Fruit fly (Drosophila melanogaster) whole organism, embryonic: ENCODE data around the gene CG1317.

Source experiments
- Abd-B ChIP-seq: fragments of 200-800 bp; sonication (Bioruptor generic); optimal IDR thresholded peaks from 2 replicates; lab custom pipeline; 2018; ENCODE audit warnings: missing biosample characterization, mild to moderate bottlenecking, missing genetic modification characterization, moderate library complexity
- CG10209 ChIP-seq: fragments of 200-800 bp; sonication (Bioruptor generic); optimal IDR thresholded peaks from 3 replicates; lab custom pipeline; 2017; ENCODE audit warnings: missing biosample characterization, mild to moderate bottlenecking, missing genetic modification characterization, missing genetic modification reagents
- CG1024 ChIP-seq: fragments of 200-800 bp; sonication (Bioruptor generic); IDR thresholded peaks from 2 replicates; pipeline ENCODE4 v1.3.6; 2022; ENCODE audit warnings: missing biosample characterization, missing genetic modification characterization
- CG12104 ChIP-seq: fragments of 200-800 bp; sonication (Bioruptor generic); optimal IDR thresholded peaks from 3 replicates; lab custom pipeline; 2016; ENCODE audit warnings: missing biosample characterization, missing genetic modification characterization
- CG14014 ChIP-seq: fragments of 200-800 bp; sonication (Bioruptor generic); IDR thresholded peaks from 2 replicates; pipeline ENCODE4 v1.3.6; 2022; ENCODE audit warnings: missing biosample characterization, missing genetic modification characterization
- CG14441 ChIP-seq: fragments of 200-800 bp; sonication (Bioruptor generic); IDR thresholded peaks from 2 replicates; pipeline ENCODE4 v1.3.6; 2022; ENCODE audit warnings: missing biosample characterization, missing genetic modification characterization
- CG15514 ChIP-seq: fragments of 200-800 bp; sonication (Bioruptor generic); optimal IDR thresholded peaks from 3 replicates; lab custom pipeline; 2017; ENCODE audit warnings: missing biosample characterization, missing genetic modification characterization, mild to moderate bottlenecking, moderate library complexity, missing genetic modification reagents
- CG16779 ChIP-seq: fragments of 200-800 bp; sonication (Bioruptor generic); IDR thresholded peaks from 2 replicates; pipeline ENCODE4 v1.3.6; 2022; ENCODE audit warnings: missing biosample characterization, missing genetic modification characterization
- CG17612 ChIP-seq: fragments of 200-800 bp; sonication (Bioruptor generic); IDR thresholded peaks from 2 replicates; pipeline ENCODE4 v1.3.6; 2022; ENCODE audit warnings: missing biosample characterization, missing genetic modification characterization
- CG18764 ChIP-seq: fragments of 200-800 bp; sonication (Bioruptor generic); optimal IDR thresholded peaks from 3 replicates; lab custom pipeline; 2016; ENCODE audit warnings: missing biosample characterization, missing genetic modification characterization
- CG5180 ChIP-seq: fragments of 200-800 bp; sonication (Bioruptor generic); optimal IDR thresholded peaks from 3 replicates; lab custom pipeline; 2017; ENCODE audit warnings: missing biosample characterization, missing genetic modification characterization, mild to moderate bottlenecking, moderate library complexity, missing genetic modification reagents
- CG5245 ChIP-seq: fragments of 200-800 bp; sonication (Bioruptor generic); optimal IDR thresholded peaks from 3 replicates; lab custom pipeline; 2016; ENCODE audit warnings: missing biosample characterization, missing genetic modification characterization
- CG6175 ChIP-seq: fragments of 200-800 bp; sonication (Bioruptor generic); IDR thresholded peaks from 3 replicates; pipeline ENCODE4 v1.3.6; 2022; ENCODE audit warnings: missing biosample characterization, missing genetic modification characterization
- CG7987 ChIP-seq: fragments of 200-800 bp; sonication (Bioruptor generic); optimal IDR thresholded peaks from 2 replicates; lab custom pipeline; 2018; ENCODE audit warnings: missing biosample characterization, mild to moderate bottlenecking, missing genetic modification characterization, moderate library complexity
- CG9797 ChIP-seq: fragments of 200-800 bp; sonication (Bioruptor generic); optimal IDR thresholded peaks from 3 replicates; lab custom pipeline; 2018; ENCODE audit warnings: missing biosample characterization, mild to moderate bottlenecking, missing genetic modification characterization
- Dref ChIP-seq: fragments of 200-800 bp; sonication (Bioruptor generic); IDR thresholded peaks from 2 replicates; pipeline ENCODE4 v1.3.6; 2022; ENCODE audit warnings: missing biosample characterization, missing genetic modification characterization
- MESR4 ChIP-seq: fragments of 200-800 bp; sonication (Bioruptor generic); optimal IDR thresholded peaks from 2 replicates; lab custom pipeline; 2018; ENCODE audit warnings: missing biosample characterization, mild to moderate bottlenecking, missing genetic modification characterization, moderate library complexity
- MTF-1 ChIP-seq: fragments of 200-800 bp; sonication (Bioruptor generic); optimal IDR thresholded peaks from 2 replicates; lab custom pipeline; 2018; ENCODE audit warnings: missing biosample characterization, mild to moderate bottlenecking, missing genetic modification characterization, borderline replicate concordance
- Meics ChIP-seq: fragments of 200-800 bp; sonication (Bioruptor generic); optimal IDR thresholded peaks from 2 replicates; lab custom pipeline; 2017; ENCODE audit warnings: missing biosample characterization, mild to moderate bottlenecking, missing genetic modification characterization
- Oaz ChIP-seq: fragments of 200-800 bp; sonication (Bioruptor generic); IDR thresholded peaks from 2 replicates; pipeline ENCODE4 v1.3.6; 2022; ENCODE audit warnings: missing biosample characterization, missing genetic modification characterization
- Poxn ChIP-seq: fragments of 200-800 bp; sonication (Bioruptor generic); IDR thresholded peaks from 2 replicates; pipeline ENCODE4 v1.3.6; 2022; ENCODE audit warnings: missing biosample characterization, missing genetic modification characterization
- Rx ChIP-seq: fragments of 200-800 bp; sonication (Bioruptor generic); IDR thresholded peaks from 2 replicates; pipeline ENCODE4 v1.3.6; 2022; ENCODE audit warnings: missing biosample characterization, missing genetic modification characterization
- Sox100B ChIP-seq: fragments of 200-800 bp; sonication (Bioruptor generic); optimal IDR thresholded peaks from 3 replicates; lab custom pipeline; 2018; ENCODE audit warnings: missing biosample characterization, mild to moderate bottlenecking, missing genetic modification characterization
- TFAM ChIP-seq: fragments of 200-800 bp; sonication (Bioruptor generic); optimal IDR thresholded peaks from 2 replicates; lab custom pipeline; 2017; ENCODE audit warnings: missing biosample characterization, missing genetic modification characterization, inconsistent platforms
- Xrp1 ChIP-seq: fragments of 200-800 bp; sonication (Bioruptor generic); IDR thresholded peaks from 2 replicates; pipeline ENCODE4 v1.3.6; 2022; ENCODE audit warnings: missing biosample characterization, missing genetic modification characterization
- eve ChIP-seq, 2 experiments: fragments of >200 bp; optimal IDR thresholded peaks; 2 replicates each; lab custom pipeline; 2017; ENCODE audit warnings: missing biosample characterization in 2 of 2, missing genetic modification characterization in 2 of 2
- gce ChIP-seq: fragments of 200-800 bp; sonication (Bioruptor generic); IDR thresholded peaks from 3 replicates; pipeline ENCODE4 v1.3.6; 2022; ENCODE audit warnings: missing biosample characterization, missing genetic modification characterization
- gfzf ChIP-seq: fragments of 200-800 bp; sonication (Bioruptor generic); optimal IDR thresholded peaks from 2 replicates; lab custom pipeline; 2016; ENCODE audit warnings: missing biosample characterization, mild to moderate bottlenecking, missing genetic modification characterization, moderate library complexity
- jumu ChIP-seq: fragments of 200-800 bp; sonication (Bioruptor generic); optimal IDR thresholded peaks from 3 replicates; lab custom pipeline; 2016; ENCODE audit warnings: missing biosample characterization, missing genetic modification characterization
- klu ChIP-seq: fragments of 200-800 bp; sonication (Bioruptor generic); IDR thresholded peaks from 2 replicates; pipeline ENCODE4 v1.3.6; 2022; ENCODE audit warnings: missing biosample characterization, missing genetic modification characterization
- lbe ChIP-seq: fragments of 200-800 bp; sonication (Bioruptor generic); optimal IDR thresholded peaks from 2 replicates; lab custom pipeline; 2016; ENCODE audit warnings: missing biosample characterization, mild to moderate bottlenecking, missing genetic modification characterization
- nau ChIP-seq: fragments of 200-800 bp; sonication (Bioruptor generic); optimal IDR thresholded peaks from 3 replicates; lab custom pipeline; 2017; ENCODE audit warnings: missing biosample characterization, mild to moderate bottlenecking, missing genetic modification characterization, missing genetic modification reagents
- nom ChIP-seq: fragments of 200-800 bp; sonication (Bioruptor generic); optimal IDR thresholded peaks from 2 replicates; lab custom pipeline; 2017; ENCODE audit warnings: missing biosample characterization, missing genetic modification characterization, mild to moderate bottlenecking, moderate library complexity, missing genetic modification reagents
- oc ChIP-seq: fragments of 200-800 bp; sonication (Bioruptor generic); optimal IDR thresholded peaks from 2 replicates; lab custom pipeline; 2018; ENCODE audit warnings: missing biosample characterization, mild to moderate bottlenecking, missing genetic modification characterization, moderate library complexity
- pan ChIP-seq, 4 experiments: fragments of >200 bp in 3 of 4; fragments of 200-800 bp in 1 of 4; sonication (Bioruptor generic) in 1 of 4; optimal IDR thresholded peaks in 3 of 4; IDR thresholded peaks in 1 of 4; 2 replicates each; pipeline versions ENCODE4 v1.3.6 to Lab custom; 2017 to 2022; ENCODE audit warnings: missing biosample characterization in 2 of 4, missing genetic modification characterization in 2 of 4, mixed read lengths in 1 of 4
- sens ChIP-seq: fragments of 200-800 bp; sonication (Bioruptor generic); peaks from one replicate; lab custom pipeline; 2016; ENCODE audit warnings: missing biosample characterization, missing genetic modification characterization
- sim ChIP-seq: fragments of 200-800 bp; sonication (Bioruptor generic); IDR thresholded peaks from 2 replicates; pipeline ENCODE4 v1.3.6; 2022; ENCODE audit warnings: missing biosample characterization, missing genetic modification characterization
- sug ChIP-seq: fragments of 200-800 bp; optimal IDR thresholded peaks from 2 replicates; lab custom pipeline; 2019; ENCODE audit warnings: missing biosample characterization, mild to moderate bottlenecking, missing genetic modification characterization, moderate library complexity
- tio ChIP-seq: fragments of 200-800 bp; sonication (Bioruptor generic); optimal IDR thresholded peaks from 2 replicates; lab custom pipeline; 2017; ENCODE audit warnings: missing biosample characterization, missing genetic modification characterization, inconsistent platforms

CG1317 gene

dm6 chr3L:2392745-2393435 is 21.2 kb upstream of the CG1317 start (continued):
- TF ChIP-seq CG7987 (GFP tag; lab: Kevin White, UChicago) = peak; percentile 14
- no peak for TF ChIP-seq CG16779 (GFP tag; lab: Robert Waterston, UW)
- TF ChIP-seq pan (optimal IDR thresholded peaks at IDR 0.05; lab: Kevin White, UChicago) = no peak
- TF ChIP-seq pan (GFP tag; optimal IDR thresholded peaks at IDR 0.05 in 1 of 2, IDR thresholded peaks at IDR 0.05 in 1 of 2) = peak in 1 of 2 experiments; percentile 10
- peak; percentile 79 for TF ChIP-seq sens (GFP tag; lab: Kevin White, UChicago)
- peak; percentile 34 for TF ChIP-seq CG18764 (GFP tag; lab: Kevin White, UChicago)
- no peak for TF ChIP-seq nom
- TF ChIP-seq MTF-1 (GFP tag; lab: Kevin White, UChicago) = no peak
- TF ChIP-seq sug (tag; lab: Kevin White, UChicago) = peak; percentile 18
- no peak for TF ChIP-seq Oaz (GFP tag; lab: Robert Waterston, UW)
- peak; percentile 40 for TF ChIP-seq CG5245 (GFP tag; lab: Kevin White, UChicago)
- TF ChIP-seq CG14441 (GFP tag; lab: Robert Waterston, UW) = peak; percentile 26; the same call in 1 of the 2 replicates
- TF ChIP-seq MESR4 (GFP tag; lab: Kevin White, UChicago) = no peak
- TF ChIP-seq lbe (GFP tag; lab: Kevin White, UChicago) = no peak
- no peak for TF ChIP-seq gfzf (GFP tag; lab: Kevin White, UChicago)
- no peak for TF ChIP-seq tio
- TF ChIP-seq Xrp1 (GFP tag; lab: Robert Waterston, UW) = peak; percentile 23; the same call in 1 of the 2 replicates
- peak; percentile 25 for TF ChIP-seq nau (GFP tag; lab: Kevin White, UChicago)
- TF ChIP-seq Poxn = no peak
- TF ChIP-seq Abd-B (GFP tag; lab: Kevin White, UChicago) = no peak
- TF ChIP-seq CG5180 (GFP tag; lab: Kevin White, UChicago) = peak; percentile 39
- TF ChIP-seq Meics (GFP tag; lab: Kevin White, UChicago) = no peak
- no peak for TF ChIP-seq klu (GFP tag; lab: Robert Waterston, UW)
- TF ChIP-seq CG12104 (GFP tag; lab: Kevin White, UChicago) = no peak
- TF ChIP-seq Sox100B (GFP tag; lab: Kevin White, UChicago) = peak; percentile 10
- peak; percentile 4 for TF ChIP-seq CG15514 (GFP tag; lab: Kevin White, UChicago)
- no peak for TF ChIP-seq CG10209
- TF ChIP-seq eve (GFP tag; optimal IDR thresholded peaks at IDR 0.05; lab: Kevin White, UChicago) = peak in 1 of 2 experiments; percentile 49
- no peak for TF ChIP-seq TFAM (GFP tag; lab: Kevin White, UChicago)
- TF ChIP-seq CG9797 (GFP tag; lab: Kevin White, UChicago) = no peak
- peak; percentile 32; the same call in 1 of the 3 replicates for TF ChIP-seq gce
- TF ChIP-seq CG1024 (GFP tag; lab: Robert Waterston, UW) = peak; percentile 45; the same call in 1 of the 2 replicates
- TF ChIP-seq sim = no peak
- TF ChIP-seq jumu = no peak
- no peak for TF ChIP-seq Dref (GFP tag; lab: Robert Waterston, UW)
- no peak for TF ChIP-seq CG14014 (GFP tag; lab: Robert Waterston, UW)
- TF ChIP-seq CG17612 (GFP tag; lab: Robert Waterston, UW) = no peak
- TF ChIP-seq Rx (GFP tag; lab: Robert Waterston, UW) = no peak
- peak; percentile 2 for TF ChIP-seq oc (tag; lab: Kevin White, UChicago)
- TF ChIP-seq CG6175 (GFP tag; lab: Robert Waterston, UW) = 0 out of 3 replicates have a peak, but pooled peaks have one; percentile 49
